Worm (Caenorhabditis elegans): ENCODE results near the gene Y75D11A.3.

Gene Y75D11A.3

ce11 chrX:1712538-1712937 lies 33.5 kb downstream of the Y75D11A.3 start, which contains the start of gene fbxa-52:
fbxa-52 (minus strand) TSS chrX:1712638.
- TF ChIP-seq sdc-2 (tag; optimal IDR thresholded peaks at IDR 0.05) (no peak), C38D4.7 (GFP tag; optimal IDR thresholded peaks at IDR 0.05) (no peak), T23F11.4 (GFP tag; optimal IDR thresholded peaks at IDR 0.05) (no peak), gmeb-2 (tag; optimal IDR thresholded peaks at IDR 0.05) (no peak), pha-2 (tag; optimal IDR thresholded peaks at IDR 0.05) (no peak), ceh-19 (GFP tag; optimal IDR thresholded peaks at IDR 0.05) (no peak), zip-5 (tag; optimal IDR thresholded peaks at IDR 0.05) (no peak), odd-2 (tag; optimal IDR thresholded peaks at IDR 0.05) (no peak), pqm-1 (tag; optimal IDR thresholded peaks at IDR 0.05) (no peak), mec-3 (tag; optimal IDR thresholded peaks at IDR 0.05; ENCODE audit: borderline replicate concordance) (no peak), sox-2 (GFP tag; IDR thresholded peaks at IDR 0.05) (no peak), ceh-2 (tag; optimal IDR thresholded peaks at IDR 0.05) (no peak), elt-4 (tag; optimal IDR thresholded peaks at IDR 0.05) (no peak), elt-2 (tag; optimal IDR thresholded peaks at IDR 0.05) (no peak), hlh-6 (tag; optimal IDR thresholded peaks at IDR 0.05) (no peak), unc-55 (GFP tag; optimal IDR thresholded peaks at IDR 0.05) (no peak), unc-3 (GFP tag; conservative IDR thresholded peaks at IDR 0.05) (no peak), unc-3 (tag; optimal IDR thresholded peaks at IDR 0.05) (no peak)

ce11 chrX:1706538-1706937 lies 39.5 kb downstream of the Y75D11A.3 start, which contains the start of gene F07G6.5:
F07G6.5 (minus strand) TSS chrX:1706638.
- TF ChIP-seq sdc-2 (tag; optimal IDR thresholded peaks at IDR 0.05) (no peak), hlh-30 (tag; optimal IDR thresholded peaks at IDR 0.05; ENCODE audit: insufficient read depth) (no peak), ama-1 (optimal IDR thresholded peaks at IDR 0.05) (no peak), sox-4 (tag; optimal IDR thresholded peaks at IDR 0.05) (no peak), pros-1 (tag; optimal IDR thresholded peaks at IDR 0.05) (no peak), nhr-232 (tag; optimal IDR thresholded peaks at IDR 0.05) (no peak), F13H6.1 (tag; optimal IDR thresholded peaks at IDR 0.05) (no peak), ceh-30 (tag; optimal IDR thresholded peaks at IDR 0.05) (no peak), ceh-24 (tag; optimal IDR thresholded peaks at IDR 0.05) (no peak), ceh-9 (tag; optimal IDR thresholded peaks at IDR 0.05) (no peak)

DNA sequence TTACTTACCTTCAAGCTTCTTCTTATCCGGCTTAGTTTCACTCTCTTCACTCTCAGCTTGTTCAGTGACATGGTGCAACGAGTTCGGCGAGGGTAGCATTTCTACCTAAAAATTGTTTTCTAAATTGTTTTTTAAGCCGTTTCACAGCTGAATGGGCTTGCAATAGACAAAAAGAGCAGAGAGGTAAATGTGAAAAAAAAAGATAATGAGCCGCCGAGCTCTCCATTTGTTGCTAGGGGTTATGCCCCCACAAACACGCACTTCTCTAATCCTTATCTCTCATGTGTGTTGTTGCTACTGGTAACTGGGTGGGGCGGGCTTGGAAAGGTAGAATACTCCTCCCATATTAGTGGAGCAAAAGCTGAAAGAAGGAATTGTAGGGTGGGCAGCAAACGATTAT lies 42.2 kb downstream of the Y75D11A.3 start, which contains the start of gene C36C9.5:
Gene C36C9.5 (minus strand): TSS at position 101 of the 400 bp plus-strand sequence.
- TF ChIP-seq unc-42 (tag; optimal IDR thresholded peaks at IDR 0.05) (no peak), ceh-24 (tag; optimal IDR thresholded peaks at IDR 0.05) (no peak), unc-55 (GFP tag; optimal IDR thresholded peaks at IDR 0.05) (no peak), ceh-45 (GFP tag; IDR thresholded peaks at IDR 0.05) (no peak), Y22D7AL.16 (tag; optimal IDR thresholded peaks at IDR 0.05) (no peak), elt-2 (tag; optimal IDR thresholded peaks at IDR 0.05) (no peak), tbx-2 (tag; optimal IDR thresholded peaks at IDR 0.05) (no peak), pros-1 (tag; optimal IDR thresholded peaks at IDR 0.05) (no peak), ceh-2 (tag; optimal IDR thresholded peaks at IDR 0.05) (no peak), hlh-8 (tag; optimal IDR thresholded peaks at IDR 0.05) (no peak), ceh-31 (tag; optimal IDR thresholded peaks at IDR 0.05) (no peak), fax-1 (tag; optimal IDR thresholded peaks at IDR 0.05) (no peak), odd-2 (tag; optimal IDR thresholded peaks at IDR 0.05) (no peak), ref-2 (tag; optimal IDR thresholded peaks at IDR 0.05) (no peak), elt-4 (tag; optimal IDR thresholded peaks at IDR 0.05) (no peak), sox-4 (tag; optimal IDR thresholded peaks at IDR 0.05) (no peak), T23F11.4 (GFP tag; optimal IDR thresholded peaks at IDR 0.05) (no peak), ama-1 (optimal IDR thresholded peaks at IDR 0.05) (no peak), nhr-11 (tag; optimal IDR thresholded peaks at IDR 0.05) (no peak), nfya-1 (tag; optimal IDR thresholded peaks at IDR 0.05) (no peak)

DNA sequence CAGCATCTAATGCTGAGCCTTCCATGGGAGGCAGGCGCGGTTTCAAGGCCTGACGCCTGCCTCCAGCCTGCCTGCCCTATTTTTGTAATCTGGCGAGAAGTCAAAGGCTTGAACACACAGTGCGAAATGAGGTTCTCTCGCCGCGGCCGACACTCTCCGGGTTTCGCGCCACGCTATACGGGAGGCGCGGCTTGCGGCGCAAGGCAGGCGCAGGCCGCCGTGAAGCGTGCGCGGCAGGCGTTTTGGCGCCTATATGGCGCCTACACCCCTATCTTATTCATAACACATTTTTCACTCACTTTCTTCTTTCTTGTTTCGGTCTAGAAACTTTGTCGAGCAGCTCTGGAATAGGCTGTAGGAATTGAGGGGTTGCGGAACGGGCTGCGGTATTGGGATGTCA lies 43.0 kb downstream of the Y75D11A.3 start:
- TF ChIP-seq K09A11.1 (tag; optimal IDR thresholded peaks at IDR 0.05; ENCODE audit: insufficient read depth): no peak
- peak; percentile 60 for TF ChIP-seq elt-4 (tag; optimal IDR thresholded peaks at IDR 0.05)

All from whole organism, late embryonic.